Fruit fly (Drosophila melanogaster): ENCODE measurements around the gene CG6765.

DNA sequence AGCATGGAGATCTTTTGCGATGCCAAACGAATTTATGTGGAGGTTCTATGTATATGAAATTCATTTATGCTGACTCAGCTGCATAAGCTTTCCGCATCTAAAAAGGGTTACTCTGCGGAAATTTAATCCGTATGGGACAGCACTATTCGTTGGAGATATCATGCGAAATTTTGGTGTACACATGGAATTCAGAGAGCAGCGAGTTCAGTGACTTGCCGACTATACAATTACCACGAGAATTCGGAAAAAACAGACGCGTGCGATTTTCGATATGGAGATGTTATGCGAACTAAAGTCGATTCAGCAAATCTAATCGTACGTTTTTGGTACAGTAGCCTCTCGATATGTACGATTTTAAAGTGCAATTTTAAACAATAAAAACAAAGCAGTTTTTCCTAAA, 15.3 kb downstream of the CG6765 start:
- no peak for TF ChIP-seq Mnt (GFP tag; optimal IDR thresholded peaks at IDR 0.05)
- TF ChIP-seq bab1 (GFP tag; optimal IDR thresholded peaks at IDR 0.05) = no peak
- no peak for TF ChIP-seq CG1620 (GFP tag; optimal IDR thresholded peaks at IDR 0.05)
- no peak for TF ChIP-seq CG7045 (GFP tag; optimal IDR thresholded peaks at IDR 0.05)
- no peak for TF ChIP-seq cnc (optimal IDR thresholded peaks at IDR 0.05)
- TF ChIP-seq CG14711 (tag; optimal IDR thresholded peaks at IDR 0.05) = no peak
- no peak for TF ChIP-seq kay (GFP tag; ENCODE audit: borderline replicate concordance)

Data from whole organism, adult.